Worm (Caenorhabditis elegans): Measurements from ENCODE around the gene C34E10.9.

Gene C34E10.9

ce11 chrIII:5294867-5295266 is 31.7 kb upstream of the C34E10.9 start:
- TF ChIP-seq B0310.2 (tag; optimal IDR thresholded peaks at IDR 0.05) (peak; percentile 90), ama-1 (optimal IDR thresholded peaks at IDR 0.05) (no peak), flt-1 (GFP tag; IDR thresholded peaks at IDR 0.05) (peak; percentile 95), tra-4 (tag; optimal IDR thresholded peaks at IDR 0.05) (peak; percentile 80), ceh-36 (tag; optimal IDR thresholded peaks at IDR 0.05) (peak; percentile 90), tbx-11 (GFP tag; IDR thresholded peaks at IDR 0.05) (peak; percentile 93), tbx-37 (GFP tag; conservative IDR thresholded peaks at IDR 0.05) (peak; percentile 93), F13C5.2 (tag; optimal IDR thresholded peaks at IDR 0.05) (peak; percentile 79), scrt-1 (GFP tag; IDR thresholded peaks at IDR 0.05) (peak; percentile 94), hnd-1 (tag; optimal IDR thresholded peaks at IDR 0.05) (peak; percentile 78), aly-1 (tag; optimal IDR thresholded peaks at IDR 0.05) (peak; percentile 92), sea-1 (GFP tag; conservative IDR thresholded peaks at IDR 0.05) (peak; percentile 94), ets-7 (tag; optimal IDR thresholded peaks at IDR 0.05) (peak; percentile 75), hmbx-1 (tag; optimal IDR thresholded peaks at IDR 0.05) (peak; percentile 47), hmg-4 (GFP tag; optimal IDR thresholded peaks at IDR 0.05) (peak; percentile 97), ceh-13 (GFP tag; optimal IDR thresholded peaks at IDR 0.05) (peak; percentile 61), pes-1 (GFP tag; IDR thresholded peaks at IDR 0.05) (peak; percentile 95)

- TF ChIP-seq scrt-1 (GFP tag; IDR thresholded peaks at IDR 0.05), result no peak
- no peak for TF ChIP-seq flt-1 (GFP tag; IDR thresholded peaks at IDR 0.05)
- no peak for TF ChIP-seq B0310.2 (tag; optimal IDR thresholded peaks at IDR 0.05)
- no peak for TF ChIP-seq ceh-13 (GFP tag; optimal IDR thresholded peaks at IDR 0.05)
- no peak for TF ChIP-seq tbx-11 (GFP tag; IDR thresholded peaks at IDR 0.05)
- TF ChIP-seq ets-7 (tag; optimal IDR thresholded peaks at IDR 0.05), result no peak
- TF ChIP-seq aly-1 (tag; optimal IDR thresholded peaks at IDR 0.05), result no peak
- TF ChIP-seq pes-1 (GFP tag; IDR thresholded peaks at IDR 0.05), result no peak
- TF ChIP-seq hmbx-1 (tag; optimal IDR thresholded peaks at IDR 0.05), result no peak
- no peak for TF ChIP-seq tbx-37 (GFP tag; conservative IDR thresholded peaks at IDR 0.05)
- TF ChIP-seq sea-1 (GFP tag; conservative IDR thresholded peaks at IDR 0.05), result no peak
- no peak for TF ChIP-seq F13C5.2 (tag; optimal IDR thresholded peaks at IDR 0.05)
- no peak for TF ChIP-seq ceh-36 (tag; optimal IDR thresholded peaks at IDR 0.05)
- TF ChIP-seq hnd-1 (tag; optimal IDR thresholded peaks at IDR 0.05), result no peak
- no peak for TF ChIP-seq hmg-4 (GFP tag; optimal IDR thresholded peaks at IDR 0.05)
Measured at ce11 chrIII:5294281-5294680, 31.1 kb upstream of the C34E10.9 start.

DNA sequence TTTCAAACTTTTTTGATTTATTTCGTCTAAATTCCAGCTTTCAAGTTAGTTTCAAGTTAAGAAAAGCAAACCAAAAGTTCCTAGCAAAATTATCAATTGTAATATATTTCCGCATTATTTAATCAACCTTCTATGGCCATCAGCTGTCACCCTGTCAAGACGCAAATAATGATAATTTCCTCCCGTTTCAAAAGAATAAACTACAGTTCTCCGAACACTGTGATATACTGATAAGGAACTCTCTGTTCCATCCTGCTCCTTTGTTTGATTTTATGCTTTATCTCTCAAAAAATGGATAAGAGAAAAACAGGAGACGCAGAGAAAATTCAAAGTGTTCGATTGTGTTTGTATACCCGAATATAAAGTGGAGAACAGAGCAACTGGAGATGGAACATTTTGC is 28.1 kb upstream of the C34E10.9 start:
- TF ChIP-seq tbx-11 (GFP tag; IDR thresholded peaks at IDR 0.05) (no peak), sea-1 (GFP tag; conservative IDR thresholded peaks at IDR 0.05) (no peak), ceh-13 (GFP tag; optimal IDR thresholded peaks at IDR 0.05) (no peak), hmbx-1 (tag; optimal IDR thresholded peaks at IDR 0.05) (no peak), flt-1 (GFP tag; IDR thresholded peaks at IDR 0.05) (no peak), tra-4 (tag; optimal IDR thresholded peaks at IDR 0.05) (no peak)

DNA sequence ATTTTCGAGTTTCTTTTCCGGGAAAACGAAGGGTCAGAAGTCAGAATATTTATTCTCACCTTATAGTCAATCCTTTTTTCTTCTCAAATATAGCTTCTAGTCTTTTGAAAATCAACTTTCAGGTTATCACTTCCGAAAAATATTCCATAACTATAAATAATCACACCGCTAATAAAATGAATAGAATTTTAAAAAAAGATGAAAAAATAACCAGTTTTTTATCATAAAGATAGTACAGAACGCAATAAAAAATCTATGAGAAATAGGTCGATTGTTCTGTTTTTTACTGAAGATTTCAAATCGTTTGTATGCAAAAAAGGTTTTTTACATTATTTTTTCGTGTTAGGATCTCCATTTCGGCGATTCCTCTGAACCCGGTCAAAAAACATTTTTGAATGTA is 27.0 kb upstream of the C34E10.9 start:
- no peak for TF ChIP-seq hnd-1 (tag; optimal IDR thresholded peaks at IDR 0.05)
- TF ChIP-seq B0310.2 (tag; optimal IDR thresholded peaks at IDR 0.05), result no peak
- no peak for TF ChIP-seq ceh-36 (tag; optimal IDR thresholded peaks at IDR 0.05)
- no peak for TF ChIP-seq ets-7 (tag; optimal IDR thresholded peaks at IDR 0.05)

- no peak for TF ChIP-seq ets-7 (tag; optimal IDR thresholded peaks at IDR 0.05)
- no peak for TF ChIP-seq hmg-4 (GFP tag; optimal IDR thresholded peaks at IDR 0.05)
- no peak for TF ChIP-seq sea-1 (GFP tag; conservative IDR thresholded peaks at IDR 0.05)
- no peak for TF ChIP-seq tbx-37 (GFP tag; conservative IDR thresholded peaks at IDR 0.05)
- TF ChIP-seq B0310.2 (tag; optimal IDR thresholded peaks at IDR 0.05), result no peak
- no peak for TF ChIP-seq ceh-13 (GFP tag; optimal IDR thresholded peaks at IDR 0.05)
- TF ChIP-seq pes-1 (GFP tag; IDR thresholded peaks at IDR 0.05), result no peak
- no peak for TF ChIP-seq tra-4 (tag; optimal IDR thresholded peaks at IDR 0.05)
- no peak for TF ChIP-seq flt-1 (GFP tag; IDR thresholded peaks at IDR 0.05)
Measured at ce11 chrIII:5287877-5288276, 24.7 kb upstream of the C34E10.9 start, which contains the start of gene T15B12.1. Gene T15B12.1 (plus strand): TSS chrIII:5288177.

DNA sequence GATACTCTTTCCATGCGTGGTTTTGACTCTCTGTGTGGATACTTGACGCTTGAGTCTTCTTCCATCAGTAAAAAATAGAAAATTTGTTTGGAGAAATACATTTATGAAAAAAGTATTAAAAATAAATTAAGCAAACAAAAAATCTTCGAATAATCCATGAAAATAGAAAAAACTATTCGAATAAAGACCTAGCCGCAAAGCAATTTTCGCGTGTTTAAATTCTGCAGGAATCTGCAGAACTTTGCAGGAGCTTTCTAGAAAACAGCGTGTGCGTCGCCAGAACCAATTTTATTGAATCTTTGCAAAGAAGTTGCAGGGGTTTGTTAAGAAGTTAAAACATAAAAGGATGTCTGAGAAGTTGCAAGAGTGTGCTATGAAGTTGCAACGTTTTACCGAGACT is 23.0 kb upstream of the C34E10.9 start, which contains the start of gene ZC395.11:
Gene ZC395.11 (minus strand): TSS at position 101 of the 400 bp plus-strand sequence.
- TF ChIP-seq aly-1 (tag; optimal IDR thresholded peaks at IDR 0.05) (no peak), hmbx-1 (tag; optimal IDR thresholded peaks at IDR 0.05) (no peak), tbx-37 (GFP tag; conservative IDR thresholded peaks at IDR 0.05) (no peak), ceh-36 (tag; optimal IDR thresholded peaks at IDR 0.05) (no peak)

DNA sequence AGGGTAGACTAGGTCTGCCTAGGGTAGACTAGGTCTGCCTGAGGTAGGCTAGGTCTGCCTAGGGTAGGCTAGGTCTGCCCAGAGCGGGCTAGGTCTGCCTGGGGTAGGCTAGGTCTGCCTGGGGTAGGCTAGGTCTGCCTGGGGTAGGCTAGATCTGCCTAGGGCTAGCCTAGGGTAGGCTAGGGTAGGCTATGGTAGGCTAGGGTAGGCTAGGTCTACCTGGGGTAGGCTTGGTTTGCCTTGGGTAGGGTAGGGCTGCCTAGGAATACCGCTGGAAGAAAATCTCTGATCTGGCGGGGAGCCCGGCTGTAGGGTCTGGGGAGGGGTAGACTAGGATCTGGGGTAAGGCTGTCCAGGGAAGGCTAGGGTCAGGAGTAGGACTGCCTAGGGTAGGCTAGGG is 22.3 kb upstream of the C34E10.9 start:
- TF ChIP-seq hnd-1 (tag; optimal IDR thresholded peaks at IDR 0.05) (no peak), sea-1 (GFP tag; conservative IDR thresholded peaks at IDR 0.05) (no peak), ceh-13 (GFP tag; optimal IDR thresholded peaks at IDR 0.05) (no peak), tbx-11 (GFP tag; IDR thresholded peaks at IDR 0.05) (no peak), hmg-4 (GFP tag; optimal IDR thresholded peaks at IDR 0.05) (no peak), ceh-36 (tag; optimal IDR thresholded peaks at IDR 0.05) (no peak), ets-7 (tag; optimal IDR thresholded peaks at IDR 0.05) (no peak), aly-1 (tag; optimal IDR thresholded peaks at IDR 0.05) (no peak), ama-1 (optimal IDR thresholded peaks at IDR 0.05) (no peak), flt-1 (GFP tag; IDR thresholded peaks at IDR 0.05) (no peak)

DNA sequence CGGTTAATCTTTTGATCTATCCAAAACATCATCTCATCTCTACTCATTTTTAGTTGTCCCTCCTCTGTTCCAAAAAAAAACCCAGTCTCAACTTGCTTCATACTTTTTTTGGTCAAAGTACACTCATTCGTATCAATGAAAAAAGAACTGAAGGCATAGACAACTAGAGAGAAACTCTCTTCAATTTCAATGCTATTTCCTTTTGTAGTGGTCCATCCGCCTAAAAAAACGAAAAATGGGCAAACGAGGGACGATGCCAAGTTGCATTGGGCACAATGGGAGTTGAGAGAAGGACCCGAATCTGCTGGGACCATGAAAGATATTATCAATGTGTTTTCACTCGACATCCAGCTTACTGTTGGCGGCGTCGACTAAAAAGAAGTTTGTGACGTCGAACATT is 17.0 kb upstream of the C34E10.9 start:
- TF ChIP-seq F13C5.2 (tag; optimal IDR thresholded peaks at IDR 0.05) (no peak), B0310.2 (tag; optimal IDR thresholded peaks at IDR 0.05) (no peak)

ce11 chrIII:5277740-5278139 is 14.5 kb upstream of the C34E10.9 start, which contains the start of gene clk-1:
Gene clk-1 (plus strand): TSS chrIII:5277894.
- TF ChIP-seq aly-1 (tag; optimal IDR thresholded peaks at IDR 0.05) (no peak), sea-1 (GFP tag; conservative IDR thresholded peaks at IDR 0.05) (no peak), tbx-11 (GFP tag; IDR thresholded peaks at IDR 0.05) (no peak), ceh-36 (tag; optimal IDR thresholded peaks at IDR 0.05) (no peak), tbx-37 (GFP tag; conservative IDR thresholded peaks at IDR 0.05) (no peak), flt-1 (GFP tag; IDR thresholded peaks at IDR 0.05) (no peak), hmbx-1 (tag; optimal IDR thresholded peaks at IDR 0.05) (no peak), hmg-4 (GFP tag; optimal IDR thresholded peaks at IDR 0.05) (no peak), hnd-1 (tag; optimal IDR thresholded peaks at IDR 0.05) (no peak), scrt-1 (GFP tag; IDR thresholded peaks at IDR 0.05) (no peak), ceh-13 (GFP tag; optimal IDR thresholded peaks at IDR 0.05) (no peak), B0310.2 (tag; optimal IDR thresholded peaks at IDR 0.05) (no peak), ets-7 (tag; optimal IDR thresholded peaks at IDR 0.05) (no peak), ama-1 (optimal IDR thresholded peaks at IDR 0.05) (no peak), F13C5.2 (tag; optimal IDR thresholded peaks at IDR 0.05) (no peak)
